Worm (Caenorhabditis elegans) whole organism, L1 larva: ENCODE data around the gene ZK688.1.

Experiments
- C34B4.2 ChIP-seq: sonication (generic microtip); optimal IDR thresholded peaks from 2 replicates; lab custom pipeline; 2017; ENCODE audit warnings: mild to moderate bottlenecking, missing genetic modification characterization, missing compliant biosample characterization
- F16B12.6 ChIP-seq: fragments of 150-350 bp; optimal IDR thresholded peaks from 2 replicates; lab custom pipeline; 2014; ENCODE audit warnings: missing biosample characterization, missing genetic modification characterization
- aha-1 ChIP-seq: fragments of 150-350 bp; optimal IDR thresholded peaks from 2 replicates; lab custom pipeline; 2014; ENCODE audit warnings: missing biosample characterization, missing genetic modification characterization
- aly-2 ChIP-seq: fragments of 150-350 bp; optimal IDR thresholded peaks from 2 replicates; lab custom pipeline; 2014; ENCODE audit warnings: missing biosample characterization, missing genetic modification characterization
- blmp-1 ChIP-seq: fragments of 150-350 bp; optimal IDR thresholded peaks from 2 replicates; lab custom pipeline; 2014; ENCODE audit warnings: missing biosample characterization, missing genetic modification characterization
- ceh-8 ChIP-seq: fragments of 200-800 bp; sonication (Bioruptor generic); optimal IDR thresholded peaks from 2 replicates; lab custom pipeline; 2018; ENCODE audit warnings: mild to moderate bottlenecking, missing genetic modification characterization, moderate library complexity, missing compliant biosample characterization
- ceh-90 ChIP-seq: sonication (generic microtip); optimal IDR thresholded peaks from 2 replicates; lab custom pipeline; 2016; ENCODE audit warnings: missing genetic modification characterization, missing compliant biosample characterization
- dpl-1 ChIP-seq, 3 experiments: fragments of 150-350 bp in 2 of 3; sonication (generic microtip) in 1 of 3; optimal IDR thresholded peaks; 2 replicates each; lab custom pipeline; 2014 to 2017; ENCODE audit warnings: missing biosample characterization in 3 of 3, missing genetic modification characterization in 3 of 3, missing genetic modification reagents in 3 of 3
- dsc-1 ChIP-seq: sonication (generic microtip); optimal IDR thresholded peaks from 2 replicates; lab custom pipeline; 2016; ENCODE audit warnings: mild to moderate bottlenecking, missing genetic modification characterization, missing compliant biosample characterization
- efl-1 ChIP-seq, 4 experiments: fragments of 150-350 bp; optimal IDR thresholded peaks in 3 of 4; peaks in 1 of 4; 1 replicate in 1 of 4; 2 replicates in 3 of 4; lab custom pipeline; 2014; ENCODE audit warnings: missing biosample characterization in 2 of 4, missing genetic modification characterization in 2 of 4, missing genetic modification reagents in 2 of 4
- efl-3 ChIP-seq: fragments of 200-800 bp; sonication (Bioruptor generic); optimal IDR thresholded peaks from 2 replicates; lab custom pipeline; 2018; ENCODE audit warnings: mild to moderate bottlenecking, missing genetic modification characterization, missing compliant biosample characterization
- elt-2 ChIP-seq: sonication (generic microtip); optimal IDR thresholded peaks from 2 replicates; lab custom pipeline; 2016; ENCODE audit warnings: missing genetic modification characterization, mild to moderate bottlenecking, inconsistent platforms, missing compliant biosample characterization, missing genetic modification reagents
- elt-3 ChIP-seq, 6 experiments: fragments of 150-350 bp in 1 of 6; sonication (generic microtip); optimal IDR thresholded peaks; 2 replicates each; lab custom pipeline; 2017 to 2018; ENCODE audit warnings: missing biosample characterization in 6 of 6, missing genetic modification characterization in 6 of 6, inconsistent platforms in 1 of 6
- fkh-10 ChIP-seq: sonication (generic microtip); optimal IDR thresholded peaks from 2 replicates; lab custom pipeline; 2017; ENCODE audit warnings: missing biosample characterization, missing genetic modification reagents, missing genetic modification characterization
- hpl-2 ChIP-seq: fragments of 150-350 bp; optimal IDR thresholded peaks from 2 replicates; lab custom pipeline; 2014; ENCODE audit warnings: missing biosample characterization, missing genetic modification reagents, missing genetic modification characterization
- jun-1 ChIP-seq: fragments of 150-350 bp; optimal IDR thresholded peaks from 2 replicates; lab custom pipeline; 2014; ENCODE audit warnings: missing biosample characterization, missing genetic modification reagents, missing genetic modification characterization
- lin-14 ChIP-seq: fragments of 200-800 bp; sonication (Bioruptor generic); optimal IDR thresholded peaks from 2 replicates; lab custom pipeline; 2018; ENCODE audit warnings: mild to moderate bottlenecking, missing genetic modification characterization, moderate library complexity, missing compliant biosample characterization
- lin-35 ChIP-seq, 2 experiments: fragments of 150-350 bp; optimal IDR thresholded peaks; 2 replicates each; lab custom pipeline; 2014; ENCODE audit warnings: missing biosample characterization in 2 of 2, missing genetic modification characterization in 2 of 2, missing genetic modification reagents in 2 of 2
- lin-39 ChIP-seq: fragments of 150-350 bp; optimal IDR thresholded peaks from 2 replicates; lab custom pipeline; 2014; ENCODE audit warnings: missing biosample characterization, missing genetic modification reagents, missing genetic modification characterization
- lsy-2 ChIP-seq, 2 experiments: fragments of 150-350 bp; optimal IDR thresholded peaks; 2 replicates each; lab custom pipeline; 2014; ENCODE audit warnings: missing biosample characterization in 2 of 2, missing genetic modification characterization in 2 of 2
- mef-2 ChIP-seq: fragments of 150-350 bp; optimal IDR thresholded peaks from 2 replicates; lab custom pipeline; 2014; ENCODE audit warnings: missing biosample characterization, missing genetic modification characterization
- nhr-11 ChIP-seq: fragments of 150-350 bp; optimal IDR thresholded peaks from 2 replicates; lab custom pipeline; 2014; ENCODE audit warnings: missing biosample characterization, missing genetic modification characterization
- nhr-12 ChIP-seq: sonication (generic microtip); optimal IDR thresholded peaks from 2 replicates; lab custom pipeline; 2017; ENCODE audit warnings: missing biosample characterization, missing genetic modification characterization
- nhr-19 ChIP-seq: fragments of 200-800 bp; sonication (Bioruptor generic); conservative IDR thresholded peaks from 2 replicates; pipeline ENCODE4 v1.3.6; 2022; ENCODE audit warnings: missing genetic modification characterization, missing compliant biosample characterization
- nhr-20 ChIP-seq: sonication (generic microtip); optimal IDR thresholded peaks from 2 replicates; lab custom pipeline; 2016; ENCODE audit warnings: mild to moderate bottlenecking, missing genetic modification characterization, missing compliant biosample characterization
- nhr-28 ChIP-seq: fragments of 150-350 bp; optimal IDR thresholded peaks from 2 replicates; lab custom pipeline; 2014; ENCODE audit warnings: missing biosample characterization, missing genetic modification characterization
- nhr-47 ChIP-seq: sonication (generic microtip); optimal IDR thresholded peaks from 2 replicates; lab custom pipeline; 2016; ENCODE audit warnings: mild to moderate bottlenecking, missing genetic modification characterization, moderate library complexity, missing compliant biosample characterization
- nhr-71 ChIP-seq: sonication (generic microtip); optimal IDR thresholded peaks from 2 replicates; lab custom pipeline; 2016; ENCODE audit warnings: mild to moderate bottlenecking, missing genetic modification characterization, moderate library complexity, missing compliant biosample characterization
- nhr-77 ChIP-seq: fragments of 150-350 bp; optimal IDR thresholded peaks from 2 replicates; lab custom pipeline; 2014; ENCODE audit warnings: missing biosample characterization, missing genetic modification characterization
- nhr-84 ChIP-seq: sonication (generic microtip); optimal IDR thresholded peaks from 2 replicates; lab custom pipeline; 2017; ENCODE audit warnings: missing biosample characterization, missing genetic modification characterization
- pax-3 ChIP-seq: fragments of 200-800 bp; sonication (Bioruptor generic); optimal IDR thresholded peaks from 2 replicates; lab custom pipeline; 2018; ENCODE audit warnings: mild to moderate bottlenecking, missing genetic modification characterization, moderate library complexity, missing compliant biosample characterization
- rnt-1 ChIP-seq: sonication (generic microtip); optimal IDR thresholded peaks from 2 replicates; lab custom pipeline; 2016; ENCODE audit warnings: mild to moderate bottlenecking, missing genetic modification characterization, moderate library complexity, missing compliant biosample characterization
- skn-1 ChIP-seq: fragments of 150-350 bp; optimal IDR thresholded peaks from 2 replicates; lab custom pipeline; 2014; ENCODE audit warnings: missing biosample characterization, missing genetic modification characterization
- snpc-4 ChIP-seq: fragments of 150-350 bp; optimal IDR thresholded peaks from 2 replicates; lab custom pipeline; 2014; ENCODE audit warnings: missing biosample characterization, missing genetic modification characterization
- snu-23 ChIP-seq: sonication (generic microtip); optimal IDR thresholded peaks from 2 replicates; lab custom pipeline; 2016; ENCODE audit warnings: missing genetic modification characterization, missing compliant biosample characterization
- sox-4 ChIP-seq: sonication (generic microtip); optimal IDR thresholded peaks from 2 replicates; lab custom pipeline; 2016; ENCODE audit warnings: missing genetic modification characterization, missing compliant biosample characterization
- unc-130 ChIP-seq: fragments of 150-350 bp; optimal IDR thresholded peaks from 2 replicates; lab custom pipeline; 2017; ENCODE audit warnings: missing biosample characterization, missing genetic modification characterization, inconsistent platforms
- unc-62 ChIP-seq: fragments of 150-350 bp; optimal IDR thresholded peaks from 2 replicates; lab custom pipeline; 2014; ENCODE audit warnings: missing biosample characterization, missing genetic modification reagents, missing genetic modification characterization
- unc-86 ChIP-seq: sonication (generic microtip); optimal IDR thresholded peaks from 2 replicates; lab custom pipeline; 2016; ENCODE audit warnings: missing genetic modification characterization, missing compliant biosample characterization
- vab-15 ChIP-seq: sonication (generic microtip); optimal IDR thresholded peaks from 2 replicates; lab custom pipeline; 2017; ENCODE audit warnings: missing genotype, mild to moderate bottlenecking, missing genetic modification characterization, missing compliant biosample characterization
- zag-1 ChIP-seq: fragments of 150-350 bp; optimal IDR thresholded peaks from 2 replicates; lab custom pipeline; 2014; ENCODE audit warnings: missing biosample characterization, missing genetic modification characterization

ZK688.1 gene

DNA sequence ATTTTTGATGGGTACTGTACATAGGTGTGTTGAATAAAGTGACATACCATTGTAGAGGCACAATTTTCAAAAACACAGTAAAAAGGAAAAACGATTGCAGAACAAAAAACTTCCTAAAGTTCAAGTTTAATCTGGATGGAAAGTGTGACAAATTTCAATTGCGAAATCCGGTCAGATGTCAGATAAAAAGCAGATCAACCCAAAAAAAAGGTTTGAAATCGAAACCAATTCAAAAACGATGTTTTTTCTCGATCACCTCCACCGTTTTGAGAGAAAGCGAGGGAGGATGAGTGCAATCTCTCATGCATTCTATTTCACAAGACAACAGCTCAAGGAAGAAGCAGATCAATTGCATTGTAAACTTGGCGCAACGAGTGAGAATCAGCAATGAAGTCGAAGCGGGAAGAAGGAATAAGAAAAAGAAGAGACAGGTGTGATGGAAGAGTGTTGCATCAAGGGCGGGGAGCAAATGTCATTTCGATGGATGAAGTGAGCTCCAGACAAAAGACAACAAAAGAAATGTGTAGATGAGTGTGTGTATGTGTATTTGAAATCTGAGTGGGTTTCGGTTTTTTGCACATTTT, 29.1 kb upstream of the ZK688.1 start:
- peak; percentile 50 for TF ChIP-seq dsc-1 (tag; lab: Kevin White, UChicago)
- TF ChIP-seq lin-14, result peak; percentile 78
- peak; percentile 10; the same call in 1 of the 2 replicates for TF ChIP-seq nhr-19 (GFP tag; lab: Robert Waterston, UW)
- TF ChIP-seq efl-3 (GFP tag; lab: Kevin White, UChicago), result no peak
- peak; percentile 46 for TF ChIP-seq nhr-71 (tag; lab: Kevin White, UChicago)
- TF ChIP-seq snu-23 (GFP tag; lab: Kevin White, UChicago), result peak; percentile 20
- TF ChIP-seq dpl-1 (GFP tag; optimal IDR thresholded peaks at IDR 0.05; lab: Kevin White, UChicago), result no peak
- peak in 1 of 2 experiments; percentile 54 for TF ChIP-seq lsy-2 (tag; optimal IDR thresholded peaks at IDR 0.05; lab: Kevin White, UChicago)
- TF ChIP-seq unc-130 (tag; lab: Kevin White, UChicago), result peak; percentile 21
- no peak for TF ChIP-seq efl-1 (optimal IDR thresholded peaks at IDR 0.05; lab: Kevin White, UChicago)
- TF ChIP-seq efl-1 (GFP tag; optimal IDR thresholded peaks at IDR 0.05 in 1 of 2; lab: Kevin White, UChicago), result peak in 1 of 2 experiments; percentile 61
- peak; percentile 53 for TF ChIP-seq rnt-1
- TF ChIP-seq nhr-11, result no peak
- no peak for TF ChIP-seq elt-2 (tag; lab: Kevin White, UChicago)
- TF ChIP-seq pax-3 (tag; lab: Kevin White, UChicago), result no peak
- no peak for TF ChIP-seq C34B4.2 (tag; lab: Kevin White, UChicago)
- TF ChIP-seq nhr-20 (tag; lab: Kevin White, UChicago), result peak; percentile 27

DNA sequence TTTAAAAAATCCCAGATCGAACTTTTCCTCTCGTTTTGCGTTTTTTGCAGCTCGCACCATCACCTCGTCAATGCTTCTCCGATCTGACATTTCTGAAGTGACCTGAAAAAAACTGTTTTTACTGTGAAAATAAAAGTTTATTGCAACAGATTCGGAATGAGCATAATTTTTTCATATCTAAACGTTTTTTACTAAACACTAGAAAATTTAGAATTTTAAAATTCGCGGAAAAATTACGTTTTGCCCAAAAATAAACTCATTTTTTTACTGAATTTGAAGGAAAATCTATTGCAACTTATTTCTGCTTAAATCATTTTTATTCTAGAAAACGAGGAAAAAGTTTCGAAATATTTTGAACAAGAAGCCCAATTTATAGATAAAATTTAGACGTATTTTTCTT, 26.5 kb upstream of the ZK688.1 start, which contains the start of gene ZK688.9:
TSS of gene ZK688.9 (minus strand) at position 101 of the 400 bp plus-strand sequence.
- TF ChIP-seq blmp-1 (no peak), snpc-4 (tag; lab: Kevin White, UChicago) (no peak), mef-2 (no peak), zag-1 (no peak), nhr-71 (tag; lab: Kevin White, UChicago) (no peak), dpl-1 (GFP tag; optimal IDR thresholded peaks at IDR 0.05; lab: Kevin White, UChicago) (no peak), sox-4 (no peak), skn-1 (no peak), unc-86 (no peak), unc-62 (GFP tag; lab: Kevin White, UChicago) (no peak), efl-3 (GFP tag; lab: Kevin White, UChicago) (no peak), nhr-19 (GFP tag; lab: Robert Waterston, UW) (no peak), F16B12.6 (tag; lab: Kevin White, UChicago) (no peak), lin-35 (GFP tag; optimal IDR thresholded peaks at IDR 0.05; lab: Kevin White, UChicago) (no peak), jun-1 (tag; lab: Kevin White, UChicago) (no peak), lin-39 (no peak), efl-1 (optimal IDR thresholded peaks at IDR 0.05; lab: Kevin White, UChicago) (no peak), efl-1 (GFP tag; optimal IDR thresholded peaks at IDR 0.05 in 1 of 2; lab: Kevin White, UChicago) (no peak), ceh-90 (tag; lab: Kevin White, UChicago) (no peak), nhr-84 (tag; lab: Kevin White, UChicago) (no peak), aha-1 (tag; lab: Kevin White, UChicago) (no peak)

DNA sequence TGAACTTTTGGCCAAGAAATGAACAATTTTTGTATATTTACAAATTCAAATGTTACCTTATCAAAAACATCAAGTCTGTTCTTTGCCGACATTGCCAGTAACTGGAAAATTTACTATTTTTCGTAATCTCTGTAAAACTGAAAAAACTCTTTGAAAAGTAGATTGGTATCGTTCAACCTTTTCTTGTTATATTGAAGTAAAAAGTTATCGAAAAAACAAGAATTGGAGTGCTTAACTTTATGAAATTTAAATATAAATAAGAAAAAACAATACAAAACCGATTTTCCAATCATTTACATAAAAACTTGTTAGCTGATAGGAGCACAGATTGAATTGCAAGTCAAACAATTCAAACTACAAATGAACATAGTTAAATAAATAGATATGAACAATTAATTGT, 24.5 kb upstream of the ZK688.1 start, which contains the start of gene ZK688.11:
TSS of gene ZK688.11 (minus strand) at position 101 of the 400 bp plus-strand sequence.
- no peak for TF ChIP-seq zag-1
- no peak for TF ChIP-seq elt-3 (tag; optimal IDR thresholded peaks at IDR 0.05; lab: Kevin White, UChicago)
- TF ChIP-seq nhr-77 (tag; lab: Kevin White, UChicago), result no peak
- no peak for TF ChIP-seq snpc-4 (tag; lab: Kevin White, UChicago)
- TF ChIP-seq aly-2 (tag; lab: Kevin White, UChicago), result no peak
- no peak for TF ChIP-seq skn-1
- TF ChIP-seq rnt-1, result no peak
- TF ChIP-seq nhr-12 (tag; lab: Kevin White, UChicago), result no peak
- TF ChIP-seq snu-23 (GFP tag; lab: Kevin White, UChicago), result no peak
- TF ChIP-seq fkh-10, result no peak
- no peak for TF ChIP-seq nhr-47 (tag; lab: Kevin White, UChicago)
- no peak for TF ChIP-seq lin-39
- no peak for TF ChIP-seq sox-4
- no peak for TF ChIP-seq ceh-8 (GFP tag; lab: Kevin White, UChicago)
- TF ChIP-seq nhr-28, result no peak
- no peak for TF ChIP-seq hpl-2
- TF ChIP-seq vab-15 (tag; lab: Kevin White, UChicago), result no peak
